Fruit fly (Drosophila melanogaster) whole organism, embryonic: ENCODE measurements around the gene CG43346.
A peak's percentile ranks its signal among the peaks of the same experiment; 100 is the strongest.

Experiments
- Atf-2 ChIP-seq: fragments of 200-800 bp; sonication (Bioruptor generic); optimal IDR thresholded peaks from 2 replicates; lab custom pipeline; 2016; ENCODE audit warnings: missing biosample characterization, missing genetic modification characterization
- CG10565 ChIP-seq: fragments of 200-800 bp; sonication (Bioruptor generic); optimal IDR thresholded peaks from 3 replicates; lab custom pipeline; 2016; ENCODE audit warnings: missing biosample characterization, mild to moderate bottlenecking, missing genetic modification characterization
- CG11504 ChIP-seq: fragments of 200-800 bp; sonication (Bioruptor generic); optimal IDR thresholded peaks from 3 replicates; lab custom pipeline; 2019; ENCODE audit warnings: missing biosample characterization, mild to moderate bottlenecking, missing genetic modification characterization, moderate library complexity
- CG14965 ChIP-seq: fragments of 200-800 bp; sonication (Bioruptor generic); optimal IDR thresholded peaks from 2 replicates; lab custom pipeline; 2016; ENCODE audit warnings: missing biosample characterization, missing genetic modification characterization, borderline replicate concordance
- CG15479 ChIP-seq: fragments of 200-800 bp; sonication (Bioruptor generic); optimal IDR thresholded peaks from 3 replicates; lab custom pipeline; 2019; ENCODE audit warnings: missing biosample characterization, mild to moderate bottlenecking, missing genetic modification characterization, moderate library complexity
- CG16779 ChIP-seq: fragments of 200-800 bp; sonication (Bioruptor generic); IDR thresholded peaks from 2 replicates; pipeline ENCODE4 v1.3.6; 2022; ENCODE audit warnings: missing biosample characterization, missing genetic modification characterization
- CG17328 ChIP-seq: fragments of 200-800 bp; sonication (Bioruptor generic); IDR thresholded peaks from 2 replicates; pipeline ENCODE4 v1.3.6; 2022; ENCODE audit warnings: missing biosample characterization, missing genetic modification characterization
- CG30403 ChIP-seq: fragments of 200-800 bp; sonication (Bioruptor generic); optimal IDR thresholded peaks from 3 replicates; lab custom pipeline; 2016; ENCODE audit warnings: missing biosample characterization, missing genetic modification characterization
- CG30431 ChIP-seq: fragments of 200-800 bp; sonication (Bioruptor generic); optimal IDR thresholded peaks from 2 replicates; lab custom pipeline; 2017; ENCODE audit warnings: missing biosample characterization, missing genetic modification characterization
- CG32767 ChIP-seq: fragments of 200-800 bp; sonication (Bioruptor generic); IDR thresholded peaks from 2 replicates; pipeline ENCODE4 v1.3.6; 2022; ENCODE audit warnings: missing biosample characterization, missing genetic modification characterization
- CG3838 ChIP-seq: fragments of 200-800 bp; sonication (Bioruptor generic); optimal IDR thresholded peaks from 3 replicates; lab custom pipeline; 2016; ENCODE audit warnings: missing biosample characterization, missing genetic modification characterization
- CG6272 ChIP-seq: fragments of 200-800 bp; sonication (Bioruptor generic); IDR thresholded peaks from 2 replicates; pipeline ENCODE4 v1.3.6; 2022; ENCODE audit warnings: missing biosample characterization, missing genetic modification characterization
- CG7357 ChIP-seq: fragments of 200-800 bp; sonication (Bioruptor generic); IDR thresholded peaks from 3 replicates; pipeline ENCODE4 v1.3.6; 2022; ENCODE audit warnings: missing biosample characterization, missing genetic modification characterization
- CG8290 ChIP-seq, 3 experiments: fragments of 200-800 bp; sonication (Bioruptor generic); optimal IDR thresholded peaks; 2 replicates each; lab custom pipeline; 2016 to 2019; ENCODE audit warnings: missing biosample characterization in 3 of 3, missing genetic modification characterization in 3 of 3, mild to moderate bottlenecking in 2 of 3, moderate library complexity in 1 of 3
- Dll ChIP-seq: fragments of 200-800 bp; sonication (Bioruptor generic); IDR thresholded peaks from 4 replicates; pipeline ENCODE4 v1.3.6; 2022; ENCODE audit warnings: missing biosample characterization, missing genetic modification characterization; ENCODE audit not compliant: partially characterized antibody
- Dref ChIP-seq: fragments of 200-800 bp; sonication (Bioruptor generic); IDR thresholded peaks from 2 replicates; pipeline ENCODE4 v1.3.6; 2022; ENCODE audit warnings: missing biosample characterization, missing genetic modification characterization
- Elba2 ChIP-seq: fragments of 200-800 bp; sonication (Bioruptor generic); optimal IDR thresholded peaks from 3 replicates; lab custom pipeline; 2016; ENCODE audit warnings: missing biosample characterization, missing genetic modification characterization
- GATAe ChIP-seq: fragments of 200-800 bp; sonication (Bioruptor generic); conservative IDR thresholded peaks from 2 replicates; pipeline ENCODE4 v1.3.6; 2022; ENCODE audit warnings: missing biosample characterization, missing genetic modification characterization
- Gsc ChIP-seq: fragments of 200-800 bp; sonication (Bioruptor generic); IDR thresholded peaks from 2 replicates; pipeline ENCODE4 v1.3.6; 2022; ENCODE audit warnings: missing biosample characterization, missing genetic modification characterization
- Hey ChIP-seq: fragments of 200-800 bp; sonication (Bioruptor generic); optimal IDR thresholded peaks from 3 replicates; lab custom pipeline; 2018; ENCODE audit warnings: missing biosample characterization, mild to moderate bottlenecking, missing genetic modification characterization
- Med ChIP-seq: fragments of 200-800 bp; sonication (Bioruptor generic); peaks from one replicate; lab custom pipeline; 2016; ENCODE audit warnings: missing biosample characterization, missing genetic modification characterization, mild to moderate bottlenecking, inconsistent platforms, moderate library complexity
- Mrtf ChIP-seq: fragments of 200-800 bp; sonication (Bioruptor generic); IDR thresholded peaks from 3 replicates; pipeline ENCODE4 v1.3.6; 2022; ENCODE audit warnings: missing biosample characterization, missing genetic modification characterization
- Oli ChIP-seq: fragments of 200-800 bp; sonication (Bioruptor generic); optimal IDR thresholded peaks from 2 replicates; lab custom pipeline; 2018; ENCODE audit warnings: missing biosample characterization, mild to moderate bottlenecking, missing genetic modification characterization, moderate library complexity
- PHDP ChIP-seq: fragments of 200-800 bp; sonication (Bioruptor generic); optimal IDR thresholded peaks from 3 replicates; lab custom pipeline; 2018; ENCODE audit warnings: missing biosample characterization, mild to moderate bottlenecking, missing genetic modification characterization, moderate library complexity
- Pdp1 ChIP-seq, 2 experiments: fragments of 200-800 bp; sonication (Bioruptor generic); optimal IDR thresholded peaks; 3 replicates each; lab custom pipeline; 2016; ENCODE audit warnings: missing biosample characterization in 2 of 2, missing genetic modification characterization in 2 of 2, mild to moderate bottlenecking in 1 of 2, moderate library complexity in 1 of 2
- Poxn ChIP-seq: fragments of 200-800 bp; sonication (Bioruptor generic); IDR thresholded peaks from 2 replicates; pipeline ENCODE4 v1.3.6; 2022; ENCODE audit warnings: missing biosample characterization, missing genetic modification characterization
- Scr ChIP-seq: fragments of 200-800 bp; sonication (Bioruptor generic); IDR thresholded peaks from 2 replicates; pipeline ENCODE4 v1.3.6; 2022; ENCODE audit warnings: missing biosample characterization, missing genetic modification characterization; ENCODE audit not compliant: partially characterized antibody
- Xrp1 ChIP-seq: fragments of 200-800 bp; sonication (Bioruptor generic); IDR thresholded peaks from 2 replicates; pipeline ENCODE4 v1.3.6; 2022; ENCODE audit warnings: missing biosample characterization, missing genetic modification characterization
- cas ChIP-seq: fragments of 200-800 bp; sonication (Bioruptor generic); IDR thresholded peaks from 2 replicates; pipeline ENCODE4 v1.3.6; 2022; ENCODE audit warnings: missing biosample characterization, missing genetic modification characterization
- corto ChIP-seq: fragments of 200-800 bp; sonication (Bioruptor generic); optimal IDR thresholded peaks from 2 replicates; lab custom pipeline; 2016; ENCODE audit warnings: missing biosample characterization, mild to moderate bottlenecking, missing genetic modification characterization, moderate library complexity
- crc ChIP-seq: fragments of 200-800 bp; sonication (Bioruptor generic); optimal IDR thresholded peaks from 2 replicates; lab custom pipeline; 2016; ENCODE audit warnings: missing biosample characterization, missing genetic modification characterization
- dysf ChIP-seq: fragments of 200-800 bp; sonication (Bioruptor generic); IDR thresholded peaks from 3 replicates; pipeline ENCODE4 v1.3.6; 2022; ENCODE audit warnings: missing biosample characterization, missing genetic modification characterization
- ems ChIP-seq: fragments of 200-800 bp; sonication (Bioruptor generic); optimal IDR thresholded peaks from 3 replicates; lab custom pipeline; 2016; ENCODE audit warnings: missing biosample characterization, missing genetic modification characterization
- exex ChIP-seq: fragments of 200-800 bp; sonication (Bioruptor generic); optimal IDR thresholded peaks from 4 replicates; lab custom pipeline; 2018; ENCODE audit warnings: missing biosample characterization, mild to moderate bottlenecking, missing genetic modification characterization, moderate library complexity
- grn ChIP-seq: fragments of 200-800 bp; sonication (Bioruptor generic); optimal IDR thresholded peaks from 3 replicates; lab custom pipeline; 2017; ENCODE audit warnings: missing biosample characterization, missing genetic modification characterization
- insv ChIP-seq, 2 experiments: fragments of 200-800 bp; sonication (Bioruptor generic); optimal IDR thresholded peaks; 3 replicates each; lab custom pipeline; 2016 to 2018; ENCODE audit warnings: missing biosample characterization in 2 of 2, missing genetic modification characterization in 2 of 2
- jigr1 ChIP-seq: fragments of 200-800 bp; sonication (Bioruptor generic); IDR thresholded peaks from 3 replicates; pipeline ENCODE4 v1.3.6; 2022; ENCODE audit warnings: missing biosample characterization, missing genetic modification characterization
- kni ChIP-seq: fragments of 200-800 bp; sonication (Bioruptor generic); optimal IDR thresholded peaks from 3 replicates; lab custom pipeline; 2017; ENCODE audit warnings: mild to moderate bottlenecking, missing biosample characterization, missing genetic modification reagents, missing genetic modification characterization
- nom ChIP-seq: fragments of 200-800 bp; sonication (Bioruptor generic); optimal IDR thresholded peaks from 2 replicates; lab custom pipeline; 2017; ENCODE audit warnings: missing biosample characterization, missing genetic modification characterization, mild to moderate bottlenecking, moderate library complexity, missing genetic modification reagents
- pnt ChIP-seq: fragments of 200-800 bp; sonication (Bioruptor generic); optimal IDR thresholded peaks from 3 replicates; lab custom pipeline; 2016; ENCODE audit warnings: missing biosample characterization, missing genetic modification characterization
- psq ChIP-seq: fragments of 200-800 bp; sonication (Bioruptor generic); optimal IDR thresholded peaks from 2 replicates; lab custom pipeline; 2017; ENCODE audit warnings: missing biosample characterization, missing genetic modification characterization
- pzg ChIP-seq: fragments of 200-800 bp; sonication (Bioruptor generic); optimal IDR thresholded peaks from 3 replicates; lab custom pipeline; 2018; ENCODE audit warnings: missing biosample characterization, mild to moderate bottlenecking, missing genetic modification characterization, moderate library complexity
- salm ChIP-seq: fragments of 200-800 bp; sonication (Bioruptor generic); optimal IDR thresholded peaks from 2 replicates; lab custom pipeline; 2018; ENCODE audit warnings: missing biosample characterization, mild to moderate bottlenecking, missing genetic modification characterization
- sug ChIP-seq: fragments of 200-800 bp; optimal IDR thresholded peaks from 2 replicates; lab custom pipeline; 2019; ENCODE audit warnings: missing biosample characterization, mild to moderate bottlenecking, missing genetic modification characterization, moderate library complexity
- zfh1 ChIP-seq: fragments of 200-800 bp; sonication (Bioruptor generic); IDR thresholded peaks from 3 replicates; pipeline ENCODE4 v1.3.6; 2022; ENCODE audit warnings: missing biosample characterization, missing genetic modification characterization

The CG43346 gene

DNA sequence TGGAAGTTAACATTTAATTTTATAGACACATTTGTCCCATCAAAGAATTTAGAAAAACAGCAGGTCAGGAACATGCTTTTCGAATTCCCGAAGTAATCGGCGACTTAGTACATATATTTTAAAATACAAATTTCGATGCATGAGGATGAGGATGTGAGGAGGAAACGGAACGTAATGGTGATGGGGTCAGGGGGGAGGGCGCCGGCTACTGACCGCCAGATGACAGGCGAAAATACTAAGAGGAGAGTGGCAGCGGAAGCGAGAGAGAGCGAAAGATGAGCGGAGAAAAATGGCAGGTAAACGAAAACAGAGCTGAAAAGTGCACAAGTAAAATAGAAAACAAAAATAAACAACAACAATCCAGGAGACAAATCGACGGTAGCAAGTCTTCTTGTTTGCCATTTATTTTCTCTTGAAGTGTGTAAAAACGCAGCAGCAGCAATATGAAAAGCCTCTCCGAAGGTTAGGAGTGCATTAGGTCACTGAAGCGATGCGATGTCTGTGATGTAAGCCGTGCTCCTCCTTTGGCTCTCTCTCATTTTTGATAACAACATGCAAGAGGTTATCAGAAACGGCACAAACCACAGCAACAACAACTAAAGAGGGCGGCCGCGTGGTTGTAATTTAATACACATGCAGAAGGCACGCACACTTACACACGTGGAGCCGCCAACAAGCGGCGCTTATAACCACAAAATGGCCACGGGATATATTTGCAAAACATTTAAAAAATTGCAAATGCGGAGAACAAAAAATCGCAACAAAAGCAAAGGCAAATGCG, 10.2 kb upstream of the CG43346 start (continued):
- TF ChIP-seq CG15479 (peak; percentile 49), grn (no peak)

- TF ChIP-seq CG10565: no peak
- TF ChIP-seq Atf-2 (GFP tag; lab: Kevin White, UChicago): no peak
- TF ChIP-seq CG3838 (GFP tag; lab: Kevin White, UChicago): no peak
- TF ChIP-seq Hey (tag; lab: Kevin White, UChicago): no peak
- TF ChIP-seq CG16779: no peak
- no peak for TF ChIP-seq jigr1
- no peak for TF ChIP-seq CG7357 (GFP tag; lab: Robert Waterston, UW)
- no peak for TF ChIP-seq GATAe (GFP tag; lab: Robert Waterston, UW)
- no peak for TF ChIP-seq psq (GFP tag; lab: Kevin White, UChicago)
- TF ChIP-seq Dref (GFP tag; lab: Robert Waterston, UW): no peak
- TF ChIP-seq pzg: no peak
Measured at dm6 chr2L:21172922-21173321, 4.5 kb upstream of the CG43346 start, which contains the start of gene CG31627. Gene CG31627, plus strand, starts transcription at chr2L:21173222.

DNA sequence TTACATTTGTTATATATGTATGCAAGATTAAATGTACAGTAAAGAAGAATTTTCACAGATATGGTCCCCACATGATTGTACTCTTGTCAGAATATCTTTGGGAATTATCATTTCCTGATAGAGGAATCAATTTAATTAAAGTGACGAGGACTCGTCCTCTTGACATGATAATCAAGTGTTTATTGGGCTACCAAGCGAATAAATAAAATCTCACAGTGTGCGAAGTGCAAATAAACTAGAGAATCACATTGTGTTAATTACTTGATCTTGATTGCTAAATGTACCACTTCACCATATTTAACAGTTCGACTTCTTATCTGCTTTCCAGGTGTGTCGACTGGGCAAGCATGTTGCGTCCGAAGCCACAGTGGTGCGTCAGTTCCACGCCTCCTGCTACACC, 1.5 kb upstream of the CG43346 start:
- TF ChIP-seq exex: peak; percentile 83
- no peak for TF ChIP-seq dysf (GFP tag; lab: Robert Waterston, UW)

DNA sequence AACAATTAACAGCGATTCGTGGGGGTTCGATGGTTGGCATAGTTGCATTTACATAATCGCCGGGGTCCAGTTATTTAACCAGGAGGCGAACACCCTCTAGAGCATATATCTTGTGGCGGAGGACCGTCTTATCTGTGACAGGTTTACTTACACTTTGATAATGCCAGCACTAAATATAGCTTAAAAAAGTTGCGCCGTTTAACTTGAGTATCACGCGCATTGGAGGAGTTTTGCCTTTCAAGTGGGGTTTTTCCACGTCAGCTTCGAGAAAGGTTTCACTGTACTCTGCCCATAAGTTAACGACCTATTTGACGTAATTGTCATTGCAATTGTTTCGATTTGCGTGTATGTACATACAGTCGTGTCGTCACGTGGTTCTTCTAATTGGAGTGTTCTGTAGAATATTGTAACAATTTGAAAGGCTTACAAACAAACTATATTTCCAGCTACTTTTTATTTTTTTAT, 811 bp upstream of the CG43346 start:
- TF ChIP-seq insv (GFP tag; optimal IDR thresholded peaks at IDR 0.05; lab: Kevin White, UChicago): peak in 1 of 2 experiments; percentile 7
- no peak for TF ChIP-seq Oli (tag; lab: Kevin White, UChicago)
- no peak for TF ChIP-seq ems
- TF ChIP-seq Dll (GFP tag; lab: Robert Waterston, UW): no peak
- TF ChIP-seq CG11504: no peak
- TF ChIP-seq Med (GFP tag; lab: Kevin White, UChicago): peak; percentile 39
- 0 out of 3 replicates have a peak, but pooled peaks have one; percentile 27 for TF ChIP-seq zfh1 (GFP tag; lab: Robert Waterston, UW)
- TF ChIP-seq Poxn (GFP tag; lab: Robert Waterston, UW): no peak
- no peak for TF ChIP-seq Mrtf (GFP tag; lab: Robert Waterston, UW)
- peak in 1 of 2 experiments; percentile 58 for TF ChIP-seq Pdp1 (GFP tag; optimal IDR thresholded peaks at IDR 0.05; lab: Kevin White, UChicago)
- no peak for TF ChIP-seq CG8290 (GFP tag; optimal IDR thresholded peaks at IDR 0.05; lab: Kevin White, UChicago)
- no peak for TF ChIP-seq CG8290 (tag; optimal IDR thresholded peaks at IDR 0.05; lab: Kevin White, UChicago)
- peak; percentile 12; the same call in 1 of the 2 replicates for TF ChIP-seq Xrp1 (GFP tag; lab: Robert Waterston, UW)
- no peak for TF ChIP-seq Scr (GFP tag; lab: Robert Waterston, UW)
- TF ChIP-seq jigr1: no peak
- no peak for TF ChIP-seq crc (GFP tag; lab: Kevin White, UChicago)
- TF ChIP-seq salm (tag; lab: Kevin White, UChicago): no peak
- TF ChIP-seq CG14965 (GFP tag; lab: Kevin White, UChicago): no peak
- no peak for TF ChIP-seq PHDP
- TF ChIP-seq corto (GFP tag; lab: Kevin White, UChicago): no peak
- no peak for TF ChIP-seq CG6272 (GFP tag; lab: Robert Waterston, UW)
- TF ChIP-seq CG30403: no peak
- no peak for TF ChIP-seq pnt (GFP tag; lab: Kevin White, UChicago)
- TF ChIP-seq Elba2: peak; percentile 8
- TF ChIP-seq sug: peak; percentile 66
- TF ChIP-seq CG30431 (GFP tag; lab: Kevin White, UChicago): no peak
- TF ChIP-seq kni: no peak
- no peak for TF ChIP-seq nom (GFP tag; lab: Kevin White, UChicago)
- TF ChIP-seq CG17328: 0 out of 2 replicates have a peak, but pooled peaks have one; percentile 6
- TF ChIP-seq cas (GFP tag; lab: Robert Waterston, UW): no peak
- no peak for TF ChIP-seq Gsc
- TF ChIP-seq CG32767 (GFP tag; lab: Robert Waterston, UW): no peak
